Worm (Caenorhabditis elegans) whole organism, young adult: ENCODE results near the gene K08D8.6.

Experiments
- akir-1 ChIP-seq: fragments of 200-800 bp; sonication (Bioruptor generic); optimal IDR thresholded peaks from 2 replicates; lab custom pipeline; 2018; ENCODE audit warnings: mild to moderate bottlenecking, missing genetic modification characterization, moderate library complexity, missing compliant biosample characterization
- ceh-79 ChIP-seq: sonication (generic microtip); optimal IDR thresholded peaks from 2 replicates; lab custom pipeline; 2017; ENCODE audit warnings: mild to moderate bottlenecking, missing genetic modification characterization, missing compliant biosample characterization
- efl-1 ChIP-seq: fragments of 150-350 bp; optimal IDR thresholded peaks from 2 replicates; lab custom pipeline; 2014; ENCODE audit warnings: missing biosample characterization, missing genetic modification reagents, missing genetic modification characterization
- hrde-1 ChIP-seq: sonication (generic microtip); optimal IDR thresholded peaks from 2 replicates; lab custom pipeline; 2016; ENCODE audit warnings: missing genetic modification characterization, mild to moderate bottlenecking, missing compliant biosample characterization, moderate library complexity, missing genotype, missing genetic modification reagents, borderline replicate concordance
- mes-4 ChIP-seq: sonication (generic microtip); optimal IDR thresholded peaks from 2 replicates; lab custom pipeline; 2016; ENCODE audit warnings: missing genotype, missing genetic modification characterization, missing compliant biosample characterization
- snpc-4 ChIP-seq, 5 experiments: fragments of 150-350 bp in 1 of 5; sonication (generic microtip) in 4 of 5; optimal IDR thresholded peaks; 2 replicates each; lab custom pipeline; 2014 to 2018; ENCODE audit warnings: missing genetic modification characterization in 5 of 5, missing biosample characterization in 3 of 5, antibody characterized with exemption in 2 of 5, mild to moderate bottlenecking in 2 of 5, missing compliant biosample characterization in 2 of 5, missing genotype in 2 of 5, moderate library complexity in 2 of 5, missing genetic modification reagents in 1 of 5
- ztf-18 ChIP-seq: sonication (generic microtip); optimal IDR thresholded peaks from 2 replicates; lab custom pipeline; 2016; ENCODE audit warnings: missing genotype, mild to moderate bottlenecking, missing genetic modification characterization, missing compliant biosample characterization

DNA sequence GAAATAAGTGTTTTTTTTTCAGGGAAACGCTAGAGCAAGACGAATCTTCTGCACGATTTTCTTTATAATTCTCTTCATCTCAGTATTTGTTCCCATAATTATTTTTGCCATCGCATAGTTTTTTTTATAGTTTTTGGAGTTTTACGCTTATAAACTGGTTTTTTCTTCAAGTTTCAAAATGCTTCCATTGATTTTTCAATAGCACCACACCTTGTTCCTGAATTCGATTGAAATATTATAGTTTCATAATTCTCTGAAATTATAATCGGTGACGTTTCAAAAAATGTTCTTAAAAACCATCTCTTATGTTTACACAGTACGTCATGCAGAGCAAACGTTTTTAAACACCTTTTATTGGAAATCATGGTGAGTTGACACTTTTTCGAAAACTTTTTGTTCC is 2.9 kb upstream of the K08D8.6 start, which contains the start of gene K08D8.12:
- TF ChIP-seq ztf-18 (tag; lab: Kevin White, UChicago) (no peak), snpc-4 (GFP tag; optimal IDR thresholded peaks at IDR 0.05; lab: Kevin White, UChicago) (no peak), snpc-4 (tag; optimal IDR thresholded peaks at IDR 0.05; lab: Kevin White, UChicago) (no peak), akir-1 (GFP tag; lab: Kevin White, UChicago) (no peak), mes-4 (tag; lab: Kevin White, UChicago) (no peak), efl-1 (GFP tag; lab: Kevin White, UChicago) (no peak), ceh-79 (tag; lab: Kevin White, UChicago) (no peak), hrde-1 (tag; lab: Kevin White, UChicago) (no peak)
